Fruit fly (Drosophila melanogaster) whole organism, prepupa: ENCODE measurements around the gene SKIP.
A peak's percentile ranks its signal among the peaks of the same experiment; 100 is the strongest.

Source experiments
- CG10631 ChIP-seq: fragments of 200-800 bp; sonication (Bioruptor generic); optimal IDR thresholded peaks from 2 replicates; lab custom pipeline; 2016; ENCODE audit warnings: missing biosample characterization, missing genetic modification characterization
- CG10669 ChIP-seq: fragments of 200-800 bp; sonication (Bioruptor generic); optimal IDR thresholded peaks from 3 replicates; lab custom pipeline; 2018; ENCODE audit warnings: missing biosample characterization, mild to moderate bottlenecking, missing genetic modification characterization, moderate library complexity
- CG11294 ChIP-seq: fragments of 200-800 bp; sonication (Bioruptor generic); IDR thresholded peaks from 2 replicates; pipeline ENCODE4 v1.3.6; 2022; ENCODE audit warnings: missing biosample characterization, missing genetic modification characterization
- CG11762 ChIP-seq: fragments of 200-800 bp; sonication (Bioruptor generic); optimal IDR thresholded peaks from 3 replicates; lab custom pipeline; 2016; ENCODE audit warnings: missing biosample characterization, missing genetic modification characterization; ENCODE audit not compliant: insufficient read depth
- CG15336 ChIP-seq: fragments of 200-800 bp; sonication (Bioruptor generic); IDR thresholded peaks from 2 replicates; pipeline ENCODE4 v1.3.6; 2022; ENCODE audit warnings: missing biosample characterization, missing genetic modification characterization
- CG1621 ChIP-seq: fragments of 200-800 bp; sonication (Bioruptor generic); optimal IDR thresholded peaks from 3 replicates; lab custom pipeline; 2018; ENCODE audit warnings: missing biosample characterization, mild to moderate bottlenecking, missing genetic modification characterization
- CG16779 ChIP-seq: fragments of 200-800 bp; sonication (Bioruptor generic); optimal IDR thresholded peaks from 3 replicates; lab custom pipeline; 2017; ENCODE audit warnings: missing biosample characterization, mild to moderate bottlenecking, missing genetic modification characterization
- CG32006 ChIP-seq: fragments of 200-800 bp; sonication (Bioruptor generic); optimal IDR thresholded peaks from 3 replicates; lab custom pipeline; 2017; ENCODE audit warnings: missing biosample characterization, mild to moderate bottlenecking, missing genetic modification characterization
- CG34406 ChIP-seq: fragments of 200-800 bp; sonication (Bioruptor generic); optimal IDR thresholded peaks from 3 replicates; lab custom pipeline; 2016; ENCODE audit warnings: missing biosample characterization, missing genetic modification characterization
- CG3919 ChIP-seq: fragments of 200-800 bp; sonication (Bioruptor generic); optimal IDR thresholded peaks from 3 replicates; lab custom pipeline; 2016; ENCODE audit warnings: missing biosample characterization, missing genetic modification characterization
- CG4318 ChIP-seq: fragments of 200-800 bp; sonication (Bioruptor generic); optimal IDR thresholded peaks from 3 replicates; lab custom pipeline; 2017; ENCODE audit warnings: missing biosample characterization, mild to moderate bottlenecking, missing genetic modification characterization
- CG6792 ChIP-seq: fragments of 200-800 bp; sonication (Bioruptor generic); optimal IDR thresholded peaks from 3 replicates; lab custom pipeline; 2016; ENCODE audit warnings: missing biosample characterization, missing genetic modification characterization
- CG6854 ChIP-seq: fragments of 200-800 bp; sonication (Bioruptor generic); optimal IDR thresholded peaks from 2 replicates; lab custom pipeline; 2017; ENCODE audit warnings: missing biosample characterization, mild to moderate bottlenecking, missing genetic modification characterization
- CG8119 ChIP-seq: fragments of 200-800 bp; sonication (Bioruptor generic); IDR thresholded peaks from 3 replicates; pipeline ENCODE4 v1.3.6; 2022; ENCODE audit warnings: missing biosample characterization, missing genetic modification characterization
- CG8319 ChIP-seq: fragments of 200-800 bp; sonication (Bioruptor generic); optimal IDR thresholded peaks from 3 replicates; lab custom pipeline; 2016; ENCODE audit warnings: missing biosample characterization, missing genetic modification characterization
- CG9139 ChIP-seq: fragments of 200-800 bp; sonication (Bioruptor generic); optimal IDR thresholded peaks from 3 replicates; lab custom pipeline; 2017; ENCODE audit warnings: missing biosample characterization, mild to moderate bottlenecking, missing genetic modification characterization
- Eip75B ChIP-seq: fragments of 200-800 bp; sonication (Bioruptor generic); optimal IDR thresholded peaks from 3 replicates; lab custom pipeline; 2016; ENCODE audit warnings: missing biosample characterization, missing genetic modification characterization
- Ets21C ChIP-seq: fragments of 200-800 bp; sonication (Bioruptor generic); optimal IDR thresholded peaks from 3 replicates; lab custom pipeline; 2016; ENCODE audit warnings: missing biosample characterization, missing genetic modification characterization
- Ets96B ChIP-seq: fragments of 200-800 bp; optimal IDR thresholded peaks from 2 replicates; lab custom pipeline; 2019; ENCODE audit warnings: missing biosample characterization, mild to moderate bottlenecking, missing genetic modification characterization, moderate library complexity
- Gug ChIP-seq: fragments of 200-800 bp; sonication (Bioruptor generic); IDR thresholded peaks from 2 replicates; pipeline ENCODE4 v1.3.6; 2022; ENCODE audit warnings: missing biosample characterization, missing genetic modification characterization
- Met ChIP-seq: fragments of 200-800 bp; sonication (Bioruptor generic); optimal IDR thresholded peaks from 3 replicates; lab custom pipeline; 2016; ENCODE audit warnings: missing biosample characterization, missing genetic modification characterization
- OdsH ChIP-seq: fragments of 200-800 bp; sonication (Bioruptor generic); optimal IDR thresholded peaks from 3 replicates; lab custom pipeline; 2016; ENCODE audit warnings: missing biosample characterization, missing genetic modification characterization
- Sox102F ChIP-seq: fragments of 200-800 bp; sonication (Bioruptor generic); optimal IDR thresholded peaks from 2 replicates; lab custom pipeline; 2016; ENCODE audit warnings: missing biosample characterization, mild to moderate bottlenecking, missing genetic modification characterization
- cyc ChIP-seq: fragments of 200-800 bp; sonication (Bioruptor generic); optimal IDR thresholded peaks from 3 replicates; lab custom pipeline; 2016; ENCODE audit warnings: missing biosample characterization, missing genetic modification characterization
- dac ChIP-seq: fragments of 200-800 bp; sonication (Bioruptor generic); optimal IDR thresholded peaks from 2 replicates; lab custom pipeline; 2017; ENCODE audit warnings: missing biosample characterization, mild to moderate bottlenecking, missing genetic modification characterization
- dsx ChIP-seq: fragments of 200-800 bp; optimal IDR thresholded peaks from 3 replicates; lab custom pipeline; 2019; ENCODE audit warnings: missing biosample characterization, mild to moderate bottlenecking, missing genetic modification characterization, moderate library complexity; ENCODE audit not compliant: poor library complexity, severe bottlenecking
- fd59A ChIP-seq: fragments of 200-800 bp; sonication (Bioruptor generic); optimal IDR thresholded peaks from 2 replicates; lab custom pipeline; 2017; ENCODE audit warnings: missing biosample characterization, mild to moderate bottlenecking, missing genetic modification characterization, missing genetic modification reagents
- fd85E ChIP-seq: fragments of 200-800 bp; sonication (Bioruptor generic); optimal IDR thresholded peaks from 3 replicates; lab custom pipeline; 2016; ENCODE audit warnings: missing biosample characterization, missing genetic modification characterization
- fkh ChIP-seq: fragments of 200-800 bp; sonication (Bioruptor generic); optimal IDR thresholded peaks from 3 replicates; lab custom pipeline; 2017; ENCODE audit warnings: missing biosample characterization, mild to moderate bottlenecking, missing genetic modification characterization, moderate library complexity
- lz ChIP-seq: fragments of 200-800 bp; sonication (Bioruptor generic); optimal IDR thresholded peaks from 3 replicates; lab custom pipeline; 2016; ENCODE audit warnings: missing biosample characterization, missing genetic modification characterization
- spab ChIP-seq: fragments of 200-800 bp; sonication (Bioruptor generic); optimal IDR thresholded peaks from 2 replicates; lab custom pipeline; 2017; ENCODE audit warnings: missing biosample characterization, mild to moderate bottlenecking, missing genetic modification characterization, missing genetic modification reagents
- ss ChIP-seq, 2 experiments: fragments of 200-800 bp; sonication (Bioruptor generic); optimal IDR thresholded peaks; 2 replicates in 1 of 2; 3 replicates in 1 of 2; lab custom pipeline; 2017 to 2018; ENCODE audit warnings: mild to moderate bottlenecking in 2 of 2, missing biosample characterization in 2 of 2, missing genetic modification characterization in 2 of 2, moderate library complexity in 1 of 2
- vri ChIP-seq: fragments of 200-800 bp; sonication (Bioruptor generic); optimal IDR thresholded peaks from 3 replicates; lab custom pipeline; 2016; ENCODE audit warnings: missing biosample characterization, mild to moderate bottlenecking, missing genetic modification characterization

Gene SKIP

DNA sequence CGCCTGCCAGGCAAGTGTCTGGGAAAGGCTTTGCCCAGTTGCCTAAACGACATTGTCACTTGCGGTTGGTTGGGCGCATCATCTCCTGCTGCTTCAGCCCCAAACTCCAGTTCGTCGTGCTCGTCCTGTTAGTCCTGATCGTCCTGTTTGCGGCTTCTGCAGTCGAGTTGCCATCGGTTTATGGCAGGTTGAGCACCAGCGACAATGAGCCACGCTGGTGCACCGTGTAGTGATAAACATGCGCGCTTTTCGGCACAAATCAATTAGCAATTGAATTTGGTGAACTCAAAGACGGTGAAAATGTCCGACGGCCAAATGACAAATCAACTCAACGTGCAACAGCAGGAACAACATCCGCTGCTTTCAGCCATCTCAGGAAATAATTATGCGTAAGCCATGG is 30.5 kb upstream of the SKIP start, which contains the start of gene CG13407:
Gene CG13407 (plus strand): TSS at position 301 of the 400 bp plus-strand sequence.
- TF ChIP-seq Gug (GFP tag; lab: Robert Waterston, UW): no peak
- TF ChIP-seq CG16779 (tag; lab: Kevin White, UChicago): no peak
- TF ChIP-seq Met (GFP tag; lab: Kevin White, UChicago): no peak
- TF ChIP-seq CG15336 (GFP tag; lab: Robert Waterston, UW): no peak
- no peak for TF ChIP-seq CG11762 (GFP tag; lab: Kevin White, UChicago)
- TF ChIP-seq CG6792 (GFP tag; lab: Kevin White, UChicago): no peak

DNA sequence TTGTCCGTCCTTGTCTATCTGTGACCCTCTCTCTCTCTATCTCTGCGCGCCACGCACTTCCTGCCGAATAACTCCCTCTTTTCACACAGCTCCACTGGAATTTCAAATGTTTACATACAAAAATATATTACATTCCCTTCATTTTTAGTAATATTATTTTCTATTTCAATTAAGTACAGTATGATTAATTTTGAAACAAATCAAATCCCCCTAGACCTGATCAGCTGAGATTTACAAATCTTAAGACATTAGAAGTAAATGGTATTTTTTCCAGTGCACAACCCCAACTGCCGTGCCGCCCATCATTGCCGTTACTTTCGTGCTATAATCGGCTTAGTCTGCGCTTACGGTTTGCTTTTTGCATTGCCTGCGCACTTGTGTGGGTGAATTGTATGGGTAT is 25.3 kb upstream of the SKIP start:
- TF ChIP-seq CG10631 (GFP tag; lab: Kevin White, UChicago): no peak
- TF ChIP-seq fkh: no peak
- no peak for TF ChIP-seq dsx (GFP tag; lab: Kevin White, UChicago)
- TF ChIP-seq CG10669 (GFP tag; lab: Kevin White, UChicago): no peak
- no peak for TF ChIP-seq dac (GFP tag; lab: Kevin White, UChicago)
- no peak for TF ChIP-seq fd59A (GFP tag; lab: Kevin White, UChicago)
- TF ChIP-seq CG32006 (GFP tag; lab: Kevin White, UChicago): peak; percentile 5
- TF ChIP-seq, all 60 proteins: peak for 1

dm6 chr3R:22113127-22113526 is 20.5 kb upstream of the SKIP start, which contains the start of gene Ir94a:
Ir94a (plus strand) TSS chr3R:22113427.
- TF ChIP-seq CG32006 (GFP tag; lab: Kevin White, UChicago): no peak
- TF ChIP-seq fd59A (GFP tag; lab: Kevin White, UChicago): no peak
- TF ChIP-seq vri (GFP tag; lab: Kevin White, UChicago): no peak
- TF ChIP-seq CG3919 (GFP tag; lab: Kevin White, UChicago): no peak
- TF ChIP-seq ss (GFP tag; optimal IDR thresholded peaks at IDR 0.05; lab: Kevin White, UChicago): no peak
- no peak for TF ChIP-seq CG11294 (GFP tag; lab: Robert Waterston, UW)

DNA sequence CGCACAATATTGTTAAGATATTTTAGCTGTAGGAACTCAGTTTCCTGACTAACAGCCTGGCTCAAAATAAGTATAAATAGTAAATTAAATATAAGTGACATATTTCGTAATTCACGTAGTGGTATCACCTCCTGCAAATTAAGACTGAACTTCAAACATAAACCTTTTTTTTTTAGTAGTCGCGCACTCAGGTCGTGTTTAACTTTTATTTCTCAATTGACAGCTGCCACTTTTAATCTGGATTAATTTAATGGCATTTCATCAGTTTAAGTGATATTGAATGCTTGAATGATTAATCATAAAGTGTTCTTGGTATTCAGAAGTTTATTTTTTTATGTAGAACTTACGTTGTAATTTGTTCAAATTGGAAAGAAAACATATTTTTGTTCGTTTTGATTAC is 16.5 kb upstream of the SKIP start, which contains the start of gene Ir94b:
Gene Ir94b (minus strand): TSS at position 101 of the 400 bp plus-strand sequence.
- TF ChIP-seq fd59A (GFP tag; lab: Kevin White, UChicago) (no peak), CG6854 (GFP tag; lab: Kevin White, UChicago) (no peak), spab (GFP tag; lab: Kevin White, UChicago) (no peak), fkh (no peak), CG16779 (tag; lab: Kevin White, UChicago) (no peak), CG10669 (GFP tag; lab: Kevin White, UChicago) (no peak), OdsH (no peak), CG8119 (no peak), lz (GFP tag; lab: Kevin White, UChicago) (no peak), CG4318 (GFP tag; lab: Kevin White, UChicago) (no peak), fd85E (GFP tag; lab: Kevin White, UChicago) (no peak), CG1621 (tag; lab: Kevin White, UChicago) (no peak), Ets96B (tag; lab: Kevin White, UChicago) (no peak), CG9139 (GFP tag; lab: Kevin White, UChicago) (no peak), dac (GFP tag; lab: Kevin White, UChicago) (no peak), CG11762 (GFP tag; lab: Kevin White, UChicago) (no peak), CG34406 (GFP tag; lab: Kevin White, UChicago) (no peak), Eip75B (GFP tag; lab: Kevin White, UChicago) (no peak), Sox102F (GFP tag; lab: Kevin White, UChicago) (no peak)

DNA sequence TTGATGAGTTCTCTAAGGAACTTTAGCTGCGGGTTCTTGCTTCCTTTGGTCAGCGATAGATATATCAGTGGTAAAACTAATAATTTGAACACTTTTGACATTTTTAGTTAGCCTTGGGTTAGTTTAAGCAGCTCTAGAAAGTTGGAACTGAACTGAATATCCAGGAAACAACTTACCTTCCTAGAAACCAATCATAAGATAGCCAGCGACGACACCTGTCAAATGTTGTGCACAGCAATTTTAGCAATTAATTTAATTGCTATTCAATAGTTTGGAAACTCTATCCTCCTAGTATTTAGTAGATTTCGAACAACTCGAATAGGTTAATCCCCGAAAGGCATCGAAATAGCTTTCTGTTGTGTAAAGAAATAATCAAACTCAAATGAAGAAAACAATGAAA is 14.3 kb upstream of the SKIP start, which contains the start of gene Ir94c:
Gene Ir94c (minus strand): TSS at position 101 of the 400 bp plus-strand sequence.
- TF ChIP-seq CG11762 (GFP tag; lab: Kevin White, UChicago): no peak
- no peak for TF ChIP-seq dac (GFP tag; lab: Kevin White, UChicago)
- TF ChIP-seq CG8319 (GFP tag; lab: Kevin White, UChicago): no peak
- no peak for TF ChIP-seq CG1621 (tag; lab: Kevin White, UChicago)
- TF ChIP-seq Ets21C: no peak
- TF ChIP-seq ss (GFP tag; optimal IDR thresholded peaks at IDR 0.05; lab: Kevin White, UChicago): no peak
- no peak for TF ChIP-seq CG3919 (GFP tag; lab: Kevin White, UChicago)
- no peak for TF ChIP-seq cyc
- no peak for TF ChIP-seq CG6792 (GFP tag; lab: Kevin White, UChicago)
- no peak for TF ChIP-seq dsx (GFP tag; lab: Kevin White, UChicago)
- TF ChIP-seq, all 60 proteins: peak for 0
